Fruit fly (Drosophila melanogaster): ENCODE measurements around the gene Muc18B.

- TF ChIP-seq psq (optimal IDR thresholded peaks at IDR 0.05) (no peak), pan (optimal IDR thresholded peaks at IDR 0.05) (no peak)
These were observed 40.3 kb upstream of the Muc18B start, which contains the start of gene CG33939 for dm6 chrX:19174850-19175571.

Data from whole organism.